Worm (Caenorhabditis elegans): ENCODE results near the gene latd-1.

The latd-1 gene

ce11 chrX:7897690-7898089, at the start of gene latd-1:
TSS of gene latd-1 (minus strand) at chrX:7897790.
- no peak for TF ChIP-seq hlh-1 (tag; optimal IDR thresholded peaks at IDR 0.05)
- no peak for TF ChIP-seq ztf-11 (tag; optimal IDR thresholded peaks at IDR 0.05)
- TF ChIP-seq mls-2 (tag; optimal IDR thresholded peaks at IDR 0.05), result no peak

- peak; percentile 97 for TF ChIP-seq hlh-1 (tag; optimal IDR thresholded peaks at IDR 0.05)
- no peak for TF ChIP-seq mls-2 (tag; optimal IDR thresholded peaks at IDR 0.05)
- no peak for TF ChIP-seq ztf-11 (tag; optimal IDR thresholded peaks at IDR 0.05)
- TF ChIP-seq lsy-2 (tag; optimal IDR thresholded peaks at IDR 0.05), result no peak
- no peak for TF ChIP-seq flh-1 (GFP tag; optimal IDR thresholded peaks at IDR 0.05)
Measured at ce11 chrX:7945438-7945837, 47.8 kb upstream of the latd-1 start.

DNA sequence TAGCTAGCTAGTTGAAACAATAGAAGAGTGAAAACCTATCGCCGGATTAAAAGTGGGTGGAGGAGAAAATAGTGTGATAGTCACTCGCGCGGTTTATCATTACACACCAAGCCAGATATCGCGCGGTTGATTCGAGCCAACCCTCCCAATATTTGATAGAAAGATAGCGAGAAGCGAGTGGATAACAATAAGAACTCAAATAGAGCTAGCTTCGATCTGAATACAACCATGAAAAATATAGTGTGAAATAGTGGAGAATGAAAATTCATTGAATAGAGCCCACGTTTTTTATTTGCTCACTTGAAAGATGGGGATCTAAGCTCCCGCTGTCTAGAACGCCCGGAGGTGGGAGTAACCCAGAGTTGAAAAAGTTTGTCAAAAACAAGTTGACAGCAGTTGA, 47.4 kb upstream of the latd-1 start, which contains the start of gene tnt-3:
TSS of gene tnt-3 (minus strand) at position 101 of the 400 bp plus-strand sequence.
- no peak for TF ChIP-seq nhr-76 (tag; optimal IDR thresholded peaks at IDR 0.05)
- TF ChIP-seq mep-1 (tag; optimal IDR thresholded peaks at IDR 0.05), result no peak
- no peak for TF ChIP-seq elt-3 (tag; optimal IDR thresholded peaks at IDR 0.05)
- TF ChIP-seq blmp-1 (tag; optimal IDR thresholded peaks at IDR 0.05), result no peak
- TF ChIP-seq nhr-2 (tag; optimal IDR thresholded peaks at IDR 0.05), result no peak
- no peak for TF ChIP-seq ces-1 (GFP tag; optimal IDR thresholded peaks at IDR 0.05)
- TF ChIP-seq drap-1 (GFP tag; optimal IDR thresholded peaks at IDR 0.05), result no peak
- TF ChIP-seq M03D4.4 (tag; optimal IDR thresholded peaks at IDR 0.05), result no peak
- TF ChIP-seq ceh-83 (GFP tag; optimal IDR thresholded peaks at IDR 0.05), result no peak
- no peak for TF ChIP-seq ham-2 (GFP tag; optimal IDR thresholded peaks at IDR 0.05)
- no peak for TF ChIP-seq cnd-1 (tag; optimal IDR thresholded peaks at IDR 0.05)

ce11 chrX:7942675-7943074, 45.1 kb upstream of the latd-1 start:
- TF ChIP-seq nhr-2 (tag; optimal IDR thresholded peaks at IDR 0.05) (no peak), lin-32 (GFP tag; optimal IDR thresholded peaks at IDR 0.05) (no peak), mab-5 (tag; optimal IDR thresholded peaks at IDR 0.05) (no peak), blmp-1 (tag; optimal IDR thresholded peaks at IDR 0.05) (no peak), mls-2 (tag; optimal IDR thresholded peaks at IDR 0.05) (no peak), pha-4 (tag; optimal IDR thresholded peaks at IDR 0.05) (no peak), zip-8 (tag; optimal IDR thresholded peaks at IDR 0.05) (no peak)

ce11 chrX:7932453-7932852, 34.9 kb upstream of the latd-1 start:
- TF ChIP-seq nhr-237 (tag; optimal IDR thresholded peaks at IDR 0.05), result no peak
- no peak for TF ChIP-seq lin-32 (GFP tag; optimal IDR thresholded peaks at IDR 0.05)
- no peak for TF ChIP-seq blmp-1 (tag; optimal IDR thresholded peaks at IDR 0.05)
- TF ChIP-seq pha-4 (tag; optimal IDR thresholded peaks at IDR 0.05), result no peak
- no peak for TF ChIP-seq ham-2 (GFP tag; optimal IDR thresholded peaks at IDR 0.05)

DNA sequence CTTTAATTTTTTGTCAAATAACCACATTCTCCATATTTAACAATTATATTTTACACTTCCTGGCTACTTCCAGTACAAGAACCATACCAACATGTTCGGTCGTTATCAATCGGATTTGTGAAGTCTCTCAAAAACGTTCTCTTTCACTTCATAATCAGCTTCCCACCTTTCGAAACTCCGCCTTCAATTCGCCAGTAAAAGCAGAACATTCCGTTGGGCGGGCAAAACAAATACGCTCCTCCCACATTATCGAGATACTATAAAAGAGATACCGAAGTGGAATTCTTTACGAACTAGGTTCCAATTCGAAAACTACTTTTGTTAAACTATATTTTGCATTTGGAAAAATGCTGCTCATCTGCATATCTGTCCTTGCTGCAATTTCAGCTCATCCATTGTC, 32.9 kb upstream of the latd-1 start, which contains the start of gene zig-3:
TSS of gene zig-3 (plus strand) at position 301 of the 400 bp plus-strand sequence.
- TF ChIP-seq mls-2 (tag; optimal IDR thresholded peaks at IDR 0.05), result no peak
- no peak for TF ChIP-seq sem-2 (GFP tag; optimal IDR thresholded peaks at IDR 0.05)
- no peak for TF ChIP-seq nhr-237 (tag; optimal IDR thresholded peaks at IDR 0.05)
- TF ChIP-seq elt-3 (tag; optimal IDR thresholded peaks at IDR 0.05), result no peak
- no peak for TF ChIP-seq blmp-1 (tag; optimal IDR thresholded peaks at IDR 0.05)
- TF ChIP-seq pha-4 (tag; optimal IDR thresholded peaks at IDR 0.05), result no peak
- TF ChIP-seq lsy-2 (tag; optimal IDR thresholded peaks at IDR 0.05), result no peak
- TF ChIP-seq ceh-83 (GFP tag; optimal IDR thresholded peaks at IDR 0.05), result no peak
- TF ChIP-seq unc-39 (tag; optimal IDR thresholded peaks at IDR 0.05), result no peak
- TF ChIP-seq snpc-4 (tag; optimal IDR thresholded peaks at IDR 0.05), result no peak
- TF ChIP-seq drap-1 (GFP tag; optimal IDR thresholded peaks at IDR 0.05), result no peak
- TF ChIP-seq ceh-43 (GFP tag; optimal IDR thresholded peaks at IDR 0.05), result no peak

- TF ChIP-seq ces-1 (GFP tag; optimal IDR thresholded peaks at IDR 0.05), result no peak
- TF ChIP-seq mls-2 (tag; optimal IDR thresholded peaks at IDR 0.05), result no peak
- no peak for TF ChIP-seq ceh-43 (GFP tag; optimal IDR thresholded peaks at IDR 0.05)
- no peak for TF ChIP-seq elt-3 (tag; optimal IDR thresholded peaks at IDR 0.05)
- TF ChIP-seq sem-2 (GFP tag; optimal IDR thresholded peaks at IDR 0.05), result no peak
- no peak for TF ChIP-seq elt-1 (tag; optimal IDR thresholded peaks at IDR 0.05; ENCODE audit: borderline replicate concordance, insufficient read depth)
- TF ChIP-seq nhr-28 (tag; optimal IDR thresholded peaks at IDR 0.05), result no peak
- TF ChIP-seq unc-39 (tag; optimal IDR thresholded peaks at IDR 0.05), result no peak
- TF ChIP-seq ham-2 (GFP tag; optimal IDR thresholded peaks at IDR 0.05), result no peak
- TF ChIP-seq bed-3 (GFP tag; optimal IDR thresholded peaks at IDR 0.05), result no peak
Measured at ce11 chrX:7925134-7925533, 27.5 kb upstream of the latd-1 start, which contains the start of gene zig-4. TSS of gene zig-4 (plus strand) at chrX:7925434.
